Worm (Caenorhabditis elegans) whole organism, L1 larva: ENCODE data around the gene srsx-28.

ENCODE experiments used
- C04F5.9 ChIP-seq: sonication (generic microtip); optimal IDR thresholded peaks from 2 replicates; lab custom pipeline; 2016; ENCODE audit warnings: missing genetic modification characterization, missing compliant biosample characterization
- C16A3.4 ChIP-seq: fragments of 150-350 bp; optimal IDR thresholded peaks from 2 replicates; lab custom pipeline; 2014; ENCODE audit warnings: missing biosample characterization, missing genetic modification characterization
- C34B4.2 ChIP-seq: sonication (generic microtip); optimal IDR thresholded peaks from 2 replicates; lab custom pipeline; 2017; ENCODE audit warnings: mild to moderate bottlenecking, missing genetic modification characterization, missing compliant biosample characterization
- Y116A8C.19 ChIP-seq: sonication (generic microtip); optimal IDR thresholded peaks from 2 replicates; lab custom pipeline; 2016; ENCODE audit warnings: missing compliant biosample characterization, missing genetic modification characterization, borderline replicate concordance
- aha-1 ChIP-seq: fragments of 150-350 bp; optimal IDR thresholded peaks from 2 replicates; lab custom pipeline; 2014; ENCODE audit warnings: missing biosample characterization, missing genetic modification characterization
- alr-1 ChIP-seq: fragments of 200-800 bp; sonication (Bioruptor generic); optimal IDR thresholded peaks from 2 replicates; lab custom pipeline; 2018; ENCODE audit warnings: borderline replicate concordance, mild to moderate bottlenecking, missing genetic modification characterization, missing compliant biosample characterization
- ama-1 ChIP-seq: fragments of 150-350 bp; optimal IDR thresholded peaks from 2 replicates; lab custom pipeline; 2014
- blmp-1 ChIP-seq: fragments of 150-350 bp; optimal IDR thresholded peaks from 2 replicates; lab custom pipeline; 2014; ENCODE audit warnings: missing biosample characterization, missing genetic modification characterization
- ceh-8 ChIP-seq: fragments of 200-800 bp; sonication (Bioruptor generic); optimal IDR thresholded peaks from 2 replicates; lab custom pipeline; 2018; ENCODE audit warnings: mild to moderate bottlenecking, missing genetic modification characterization, moderate library complexity, missing compliant biosample characterization
- ceh-88 ChIP-seq: fragments of 200-800 bp; sonication (Bioruptor generic); IDR thresholded peaks from 2 replicates; pipeline ENCODE4 v1.3.6; 2022; ENCODE audit warnings: missing genetic modification characterization, missing compliant biosample characterization
- dpl-1 ChIP-seq, 3 experiments: fragments of 150-350 bp in 2 of 3; sonication (generic microtip) in 1 of 3; optimal IDR thresholded peaks; 2 replicates each; lab custom pipeline; 2014 to 2017; ENCODE audit warnings: missing biosample characterization in 3 of 3, missing genetic modification characterization in 3 of 3, missing genetic modification reagents in 3 of 3
- dsc-1 ChIP-seq: sonication (generic microtip); optimal IDR thresholded peaks from 2 replicates; lab custom pipeline; 2016; ENCODE audit warnings: mild to moderate bottlenecking, missing genetic modification characterization, missing compliant biosample characterization
- efl-3 ChIP-seq: fragments of 200-800 bp; sonication (Bioruptor generic); optimal IDR thresholded peaks from 2 replicates; lab custom pipeline; 2018; ENCODE audit warnings: mild to moderate bottlenecking, missing genetic modification characterization, missing compliant biosample characterization
- egl-27 ChIP-seq, 2 experiments: fragments of 150-350 bp in 1 of 2; sonication (generic microtip); optimal IDR thresholded peaks; 3 replicates each; lab custom pipeline; 2017 to 2018; ENCODE audit warnings: missing biosample characterization in 2 of 2, missing genetic modification characterization in 2 of 2, missing genetic modification reagents in 2 of 2
- elt-2 ChIP-seq: sonication (generic microtip); optimal IDR thresholded peaks from 2 replicates; lab custom pipeline; 2016; ENCODE audit warnings: missing genetic modification characterization, mild to moderate bottlenecking, inconsistent platforms, missing compliant biosample characterization, missing genetic modification reagents
- elt-3 ChIP-seq, 6 experiments: fragments of 150-350 bp in 1 of 6; sonication (generic microtip); optimal IDR thresholded peaks; 2 replicates each; lab custom pipeline; 2017 to 2018; ENCODE audit warnings: missing biosample characterization in 6 of 6, missing genetic modification characterization in 6 of 6, inconsistent platforms in 1 of 6
- fkh-10 ChIP-seq: sonication (generic microtip); optimal IDR thresholded peaks from 2 replicates; lab custom pipeline; 2017; ENCODE audit warnings: missing biosample characterization, missing genetic modification reagents, missing genetic modification characterization
- fkh-4 ChIP-seq: sonication (generic microtip); optimal IDR thresholded peaks from 2 replicates; lab custom pipeline; 2016; ENCODE audit warnings: missing compliant biosample characterization, missing genetic modification characterization, borderline replicate concordance
- grh-1 ChIP-seq: fragments of 200-800 bp; sonication (Bioruptor generic); IDR thresholded peaks from 2 replicates; pipeline ENCODE4 v1.3.6; 2022; ENCODE audit warnings: missing genetic modification reagents, missing genetic modification characterization, missing compliant biosample characterization
- irx-1 ChIP-seq: sonication (generic microtip); optimal IDR thresholded peaks from 2 replicates; lab custom pipeline; 2016; ENCODE audit warnings: missing genetic modification characterization, missing compliant biosample characterization
- lin-14 ChIP-seq: fragments of 200-800 bp; sonication (Bioruptor generic); optimal IDR thresholded peaks from 2 replicates; lab custom pipeline; 2018; ENCODE audit warnings: mild to moderate bottlenecking, missing genetic modification characterization, moderate library complexity, missing compliant biosample characterization
- lin-35 ChIP-seq, 2 experiments: fragments of 150-350 bp; optimal IDR thresholded peaks; 2 replicates each; lab custom pipeline; 2014; ENCODE audit warnings: missing biosample characterization in 2 of 2, missing genetic modification characterization in 2 of 2, missing genetic modification reagents in 2 of 2
- lin-39 ChIP-seq: fragments of 150-350 bp; optimal IDR thresholded peaks from 2 replicates; lab custom pipeline; 2014; ENCODE audit warnings: missing biosample characterization, missing genetic modification reagents, missing genetic modification characterization
- lsy-2 ChIP-seq, 2 experiments: fragments of 150-350 bp; optimal IDR thresholded peaks; 2 replicates each; lab custom pipeline; 2014; ENCODE audit warnings: missing biosample characterization in 2 of 2, missing genetic modification characterization in 2 of 2
- mab-9 ChIP-seq: fragments of 200-800 bp; sonication (Bioruptor generic); IDR thresholded peaks from 2 replicates; pipeline ENCODE4 v1.3.6; 2022; ENCODE audit warnings: missing genetic modification reagents, missing genetic modification characterization, missing compliant biosample characterization
- mef-2 ChIP-seq: fragments of 150-350 bp; optimal IDR thresholded peaks from 2 replicates; lab custom pipeline; 2014; ENCODE audit warnings: missing biosample characterization, missing genetic modification characterization
- nhr-12 ChIP-seq: sonication (generic microtip); optimal IDR thresholded peaks from 2 replicates; lab custom pipeline; 2017; ENCODE audit warnings: missing biosample characterization, missing genetic modification characterization
- nhr-71 ChIP-seq: sonication (generic microtip); optimal IDR thresholded peaks from 2 replicates; lab custom pipeline; 2016; ENCODE audit warnings: mild to moderate bottlenecking, missing genetic modification characterization, moderate library complexity, missing compliant biosample characterization
- nhr-85 ChIP-seq: sonication (generic microtip); peaks from one replicate; lab custom pipeline; 2016; ENCODE audit warnings: missing genetic modification characterization, inconsistent platforms, missing compliant biosample characterization
- nhr-90 ChIP-seq: sonication (generic microtip); optimal IDR thresholded peaks from 2 replicates; lab custom pipeline; 2016; ENCODE audit warnings: mild to moderate bottlenecking, missing genetic modification characterization, missing compliant biosample characterization; ENCODE audit not compliant: poor library complexity
- pqm-1 ChIP-seq: sonication (generic microtip); optimal IDR thresholded peaks from 3 replicates; lab custom pipeline; 2017; ENCODE audit warnings: missing biosample characterization, missing genetic modification characterization
- snpc-4 ChIP-seq: fragments of 150-350 bp; optimal IDR thresholded peaks from 2 replicates; lab custom pipeline; 2014; ENCODE audit warnings: missing biosample characterization, missing genetic modification characterization
- swsn-7 ChIP-seq: sonication (generic microtip); optimal IDR thresholded peaks from 2 replicates; lab custom pipeline; 2016; ENCODE audit warnings: missing genetic modification characterization, missing compliant biosample characterization
- tlp-1 ChIP-seq: fragments of 150-350 bp; optimal IDR thresholded peaks from 2 replicates; lab custom pipeline; 2014; ENCODE audit warnings: missing biosample characterization, missing genetic modification characterization
- unc-30 ChIP-seq: sonication (generic microtip); optimal IDR thresholded peaks from 2 replicates; lab custom pipeline; 2017; ENCODE audit warnings: missing biosample characterization, missing genetic modification characterization
- unc-98 ChIP-seq: fragments of 200-800 bp; sonication (Bioruptor generic); IDR thresholded peaks from 2 replicates; pipeline ENCODE4 v1.3.6; 2022; ENCODE audit warnings: missing genetic modification characterization, missing compliant biosample characterization
- ztf-11 ChIP-seq, 2 experiments: sonication (generic microtip); optimal IDR thresholded peaks; 2 replicates each; lab custom pipeline; 2016 to 2017; ENCODE audit warnings: missing genetic modification characterization in 2 of 2, missing biosample characterization in 1 of 2, missing compliant biosample characterization in 1 of 2
- ztf-4 ChIP-seq: fragments of 150-350 bp; optimal IDR thresholded peaks from 2 replicates; lab custom pipeline; 2014; ENCODE audit warnings: missing biosample characterization, missing genetic modification characterization

srsx-28 gene

DNA sequence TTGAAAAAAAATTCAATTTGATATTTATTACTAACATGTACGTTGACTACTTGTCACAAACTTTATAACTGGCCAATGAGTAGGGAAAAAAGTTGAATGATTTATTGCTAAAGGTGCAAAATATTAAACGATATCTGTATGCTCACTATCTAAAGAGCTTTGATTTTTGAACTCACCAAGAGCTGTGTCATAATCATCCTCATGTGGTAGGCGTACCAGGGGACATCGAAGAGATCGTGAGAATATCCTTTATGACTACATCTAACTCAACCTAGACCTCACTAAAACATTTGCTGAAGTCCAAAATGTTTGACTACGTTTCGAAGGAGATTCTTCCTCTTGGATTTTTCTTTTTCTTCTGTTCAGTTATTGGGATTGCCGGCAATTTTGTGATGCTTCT, at the start of gene srsx-28:
Gene srsx-28 (plus strand): TSS at position 301 of the 400 bp plus-strand sequence.
- TF ChIP-seq irx-1 (tag; lab: Kevin White, UChicago) (no peak), mab-9 (GFP tag; lab: Robert Waterston, UW) (no peak), C04F5.9 (tag; lab: Kevin White, UChicago) (no peak), nhr-85 (tag; lab: Kevin White, UChicago) (no peak), ceh-8 (GFP tag; lab: Kevin White, UChicago) (no peak), Y116A8C.19 (tag; lab: Kevin White, UChicago) (no peak), blmp-1 (tag; lab: Kevin White, UChicago) (no peak), ztf-4 (tag; lab: Kevin White, UChicago) (no peak)

DNA sequence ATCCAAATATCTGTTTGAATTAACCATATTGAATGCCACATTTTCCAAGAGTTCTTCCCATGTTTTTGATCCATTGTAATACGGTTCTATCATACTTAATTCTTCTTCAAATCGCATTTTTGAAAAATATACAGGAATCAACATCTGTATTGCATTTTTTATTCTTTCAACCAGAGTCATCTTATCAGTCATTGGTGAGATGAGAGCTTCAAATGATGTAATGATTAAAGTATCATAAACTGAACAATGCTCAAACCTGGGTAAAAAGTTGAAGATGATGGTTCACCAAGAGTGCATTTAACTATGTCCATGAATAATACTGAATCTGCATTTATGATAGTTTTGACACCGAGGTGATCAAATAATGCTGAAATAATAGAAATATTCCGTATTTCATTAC, 48.6 kb upstream of the srsx-28 start:
- TF ChIP-seq snpc-4 (no peak), aha-1 (tag; lab: Kevin White, UChicago) (no peak), elt-2 (tag; lab: Kevin White, UChicago) (peak; percentile 26)

DNA sequence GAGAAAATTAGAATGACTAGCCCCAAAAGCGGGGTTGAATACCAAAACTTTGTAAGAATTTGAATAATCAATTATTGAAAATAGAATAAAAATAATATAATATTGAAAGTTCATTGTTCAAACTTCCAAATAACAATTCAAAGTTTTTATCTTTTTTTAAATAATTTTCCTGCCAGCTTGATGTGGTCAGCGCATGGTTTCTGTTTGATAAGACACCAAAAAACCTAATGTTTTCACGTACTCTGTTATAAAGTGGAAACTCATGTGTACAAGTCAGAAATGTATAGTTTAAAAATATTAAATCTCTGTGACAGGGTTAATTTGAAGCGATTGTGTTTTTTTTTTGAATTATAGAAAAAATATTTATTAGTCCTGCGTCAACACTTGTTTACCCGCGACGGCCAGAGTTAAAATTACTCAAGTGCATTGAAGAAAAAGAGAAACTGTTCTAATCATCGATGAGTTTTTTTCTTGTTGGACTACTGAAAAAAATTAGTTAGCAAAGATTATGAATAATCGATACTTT, 47.5 kb upstream of the srsx-28 start, which contains the start of gene ugt-17:
Gene ugt-17 (minus strand): TSS at position 180 of the 526 bp plus-strand sequence.
- TF ChIP-seq nhr-12 (tag; lab: Kevin White, UChicago): no peak
- peak; percentile 53 for TF ChIP-seq elt-2 (tag; lab: Kevin White, UChicago)

DNA sequence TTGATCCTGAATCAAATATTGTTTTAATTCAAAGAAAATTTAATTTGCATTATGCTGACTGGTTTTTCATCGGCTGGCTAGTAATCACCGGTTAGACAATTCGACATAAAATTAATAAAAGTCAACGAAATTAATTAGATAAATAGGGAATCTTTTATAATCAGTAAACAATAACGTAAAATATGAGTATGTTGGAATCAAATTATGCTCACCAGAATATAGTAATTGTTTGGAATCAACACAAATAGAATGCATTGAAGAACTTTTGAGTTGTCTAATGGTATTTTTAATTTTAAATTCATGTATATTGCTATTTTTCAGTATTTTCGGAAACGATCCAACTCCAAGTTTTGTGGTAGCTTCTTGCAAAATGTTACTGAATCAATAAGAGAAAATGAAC, 47.0 kb upstream of the srsx-28 start, which contains the start of gene C08B6.2:
Gene C08B6.2 (plus strand): TSS at position 301 of the 400 bp plus-strand sequence.
- TF ChIP-seq lsy-2 (tag; optimal IDR thresholded peaks at IDR 0.05; lab: Kevin White, UChicago): no peak
- TF ChIP-seq lin-39: no peak
- TF ChIP-seq nhr-71 (tag; lab: Kevin White, UChicago): no peak
- TF ChIP-seq, all 84 proteins: peak for 0

DNA sequence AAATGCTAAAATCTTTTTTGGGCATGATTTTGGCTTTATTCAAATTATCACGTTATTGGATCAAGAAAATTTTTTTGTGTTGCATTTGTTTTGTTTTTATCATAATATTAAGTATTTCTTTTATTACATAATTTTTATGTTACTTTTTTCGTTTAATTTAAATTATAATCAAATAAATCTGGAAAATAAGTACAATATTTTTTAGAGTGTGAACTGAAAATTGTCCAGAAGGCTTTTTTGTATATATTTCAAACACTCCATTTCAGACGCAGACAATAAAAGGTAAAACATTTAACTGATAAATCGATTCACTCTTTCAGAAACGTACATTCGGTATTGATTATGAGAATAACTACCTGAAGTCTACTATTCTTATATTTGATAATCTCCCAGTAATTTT, 45.1 kb upstream of the srsx-28 start, which contains the start of gene C08B6.11:
Gene C08B6.11 (plus strand): TSS at position 301 of the 400 bp plus-strand sequence.
- TF ChIP-seq lin-14 (no peak), ama-1 (lab: Kevin White, UChicago) (no peak), unc-98 (GFP tag; lab: Robert Waterston, UW) (no peak), aha-1 (tag; lab: Kevin White, UChicago) (no peak), fkh-10 (GFP tag; lab: Kevin White, UChicago) (no peak), ceh-88 (GFP tag; lab: Robert Waterston, UW) (no peak), mef-2 (tag; lab: Kevin White, UChicago) (no peak), tlp-1 (tag; lab: Kevin White, UChicago) (no peak), fkh-4 (no peak), lin-35 (GFP tag; optimal IDR thresholded peaks at IDR 0.05; lab: Kevin White, UChicago) (no peak), alr-1 (tag; lab: Kevin White, UChicago) (no peak), lin-39 (no peak), elt-3 (tag; optimal IDR thresholded peaks at IDR 0.05; lab: Kevin White, UChicago) (no peak), unc-30 (tag; lab: Kevin White, UChicago) (no peak)

DNA sequence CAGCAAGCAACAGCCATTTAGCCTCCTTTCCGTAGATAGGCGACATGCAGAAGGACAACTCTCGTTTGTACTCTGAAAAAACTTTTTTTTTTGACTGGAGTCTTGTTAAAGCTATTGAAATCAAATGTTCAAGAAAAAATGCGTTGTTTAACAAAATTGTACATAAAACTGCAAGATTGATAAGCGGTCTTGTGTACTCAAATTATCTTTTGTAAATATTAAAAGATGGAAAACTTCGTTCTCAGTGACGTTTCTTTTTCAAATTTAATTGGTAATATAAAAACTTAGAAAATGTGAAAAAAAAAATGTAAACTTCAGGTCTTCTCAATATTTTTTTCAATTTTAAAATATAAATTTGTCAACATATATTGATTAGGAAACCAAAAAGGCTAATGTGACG, 41.2 kb upstream of the srsx-28 start:
- TF ChIP-seq pqm-1 (tag; lab: Kevin White, UChicago): no peak
- TF ChIP-seq egl-27 (tag; optimal IDR thresholded peaks at IDR 0.05; lab: Kevin White, UChicago): no peak
- TF ChIP-seq grh-1 (GFP tag; lab: Robert Waterston, UW): no peak
- no peak for TF ChIP-seq ztf-11 (tag; optimal IDR thresholded peaks at IDR 0.05; lab: Kevin White, UChicago)
- no peak for TF ChIP-seq C04F5.9 (tag; lab: Kevin White, UChicago)
- no peak for TF ChIP-seq nhr-90 (tag; lab: Kevin White, UChicago)
- no peak for TF ChIP-seq swsn-7 (tag; lab: Kevin White, UChicago)
- TF ChIP-seq dsc-1 (tag; lab: Kevin White, UChicago): no peak
- TF ChIP-seq C16A3.4: no peak
- TF ChIP-seq efl-3: no peak
- no peak for TF ChIP-seq C34B4.2 (tag; lab: Kevin White, UChicago)
- TF ChIP-seq dpl-1 (GFP tag; optimal IDR thresholded peaks at IDR 0.05; lab: Kevin White, UChicago): no peak
